Fruit fly (Drosophila melanogaster) whole organism: Measurements from ENCODE around the gene CCDC53.

ENCODE experiments used
- CG8478 ChIP-seq: fragments of >200 bp; optimal IDR thresholded peaks from 2 replicates; lab custom pipeline; 2018; ENCODE audit warnings: inconsistent platforms
- Dll ChIP-seq: fragments of >200 bp; optimal IDR thresholded peaks from 2 replicates; lab custom pipeline; 2017
- EcR ChIP-seq, 2 experiments: fragments of >200 bp; optimal IDR thresholded peaks; 2 replicates each; lab custom pipeline; 2017; ENCODE audit warnings: missing biosample characterization in 2 of 2, missing genetic modification characterization in 2 of 2, missing genetic modification reagents in 2 of 2
- pan ChIP-seq: fragments of >200 bp; optimal IDR thresholded peaks from 2 replicates; lab custom pipeline; 2017
- psq ChIP-seq: fragments of >200 bp; optimal IDR thresholded peaks from 2 replicates; lab custom pipeline; 2017
- usp ChIP-seq: fragments of >200 bp; optimal IDR thresholded peaks from 2 replicates; lab custom pipeline; 2017; ENCODE audit warnings: missing biosample characterization, missing genetic modification characterization, mixed read lengths

CCDC53 gene

dm6 chr2L:8001694-8002627, 38.9 kb upstream of the CCDC53 start:
- TF ChIP-seq usp = no peak
- TF ChIP-seq CG8478 (lab: Kevin White, UChicago) = no peak
- TF ChIP-seq Dll (lab: Kevin White, UChicago) = no peak
- TF ChIP-seq pan (lab: Kevin White, UChicago) = peak; percentile 41
- peak in 1 of 2 experiments; percentile 13 for TF ChIP-seq EcR (GFP tag; optimal IDR thresholded peaks at IDR 0.05; lab: Kevin White, UChicago)
- no peak for TF ChIP-seq psq (lab: Kevin White, UChicago)

- TF ChIP-seq Dll (lab: Kevin White, UChicago) (no peak), psq (lab: Kevin White, UChicago) (no peak), pan (lab: Kevin White, UChicago) (no peak), CG8478 (lab: Kevin White, UChicago) (no peak), EcR (GFP tag; optimal IDR thresholded peaks at IDR 0.05; lab: Kevin White, UChicago) (no peak)
Observed at dm6 chr2L:8004072-8004471, 36.8 kb upstream of the CCDC53 start, which contains the start of gene Wwox. Gene Wwox, minus strand, starts transcription at chr2L:8004286.

dm6 chr2L:8006038-8006437, 34.9 kb upstream of the CCDC53 start:
- no peak for TF ChIP-seq pan (lab: Kevin White, UChicago)
- TF ChIP-seq CG8478 (lab: Kevin White, UChicago) = no peak
- no peak for TF ChIP-seq usp
- no peak for TF ChIP-seq psq (lab: Kevin White, UChicago)
- no peak for TF ChIP-seq EcR (GFP tag; optimal IDR thresholded peaks at IDR 0.05; lab: Kevin White, UChicago)
- no peak for TF ChIP-seq Dll (lab: Kevin White, UChicago)

dm6 chr2L:8007160-8007876, 33.6 kb upstream of the CCDC53 start, which contains the start of gene Spn28Dc:
Gene Spn28Dc, minus strand, starts transcription at chr2L:8007210.
- TF ChIP-seq psq (lab: Kevin White, UChicago) (no peak), Dll (lab: Kevin White, UChicago) (no peak), pan (lab: Kevin White, UChicago) (no peak), EcR (GFP tag; optimal IDR thresholded peaks at IDR 0.05; lab: Kevin White, UChicago) (no peak), CG8478 (lab: Kevin White, UChicago) (no peak), usp (no peak)

- no peak for TF ChIP-seq EcR (GFP tag; optimal IDR thresholded peaks at IDR 0.05; lab: Kevin White, UChicago)
- TF ChIP-seq Dll (lab: Kevin White, UChicago) = no peak
- TF ChIP-seq psq (lab: Kevin White, UChicago) = no peak
- no peak for TF ChIP-seq pan (lab: Kevin White, UChicago)
- TF ChIP-seq CG8478 (lab: Kevin White, UChicago) = no peak
- TF ChIP-seq usp = no peak
Observed at dm6 chr2L:8009283-8010211, 31.4 kb upstream of the CCDC53 start, which contains the start of gene CG12560. Gene CG12560, minus strand, starts transcription at chr2L:8009477.

- no peak for TF ChIP-seq psq (lab: Kevin White, UChicago)
- no peak for TF ChIP-seq EcR (GFP tag; optimal IDR thresholded peaks at IDR 0.05; lab: Kevin White, UChicago)
- TF ChIP-seq Dll (lab: Kevin White, UChicago) = no peak
- no peak for TF ChIP-seq CG8478 (lab: Kevin White, UChicago)
- TF ChIP-seq usp = no peak
- no peak for TF ChIP-seq pan (lab: Kevin White, UChicago)
Observed at dm6 chr2L:8010602-8011455, 30.1 kb upstream of the CCDC53 start, which contains the start of the genes Glyat and Tg. Gene Glyat, minus strand, starts transcription at chr2L:8010652. Gene Tg, plus strand, starts transcription at chr2L:8011405.

- TF ChIP-seq pan (lab: Kevin White, UChicago) = no peak
- no peak for TF ChIP-seq usp
- no peak for TF ChIP-seq psq (lab: Kevin White, UChicago)
- no peak for TF ChIP-seq Dll (lab: Kevin White, UChicago)
- TF ChIP-seq CG8478 (lab: Kevin White, UChicago) = no peak
- no peak for TF ChIP-seq EcR (GFP tag; optimal IDR thresholded peaks at IDR 0.05; lab: Kevin White, UChicago)
Observed at dm6 chr2L:8012551-8012950, 28.4 kb upstream of the CCDC53 start.

dm6 chr2L:8024325-8024724, 16.6 kb upstream of the CCDC53 start:
- no peak for TF ChIP-seq psq (lab: Kevin White, UChicago)
- no peak for TF ChIP-seq CG8478 (lab: Kevin White, UChicago)
- no peak for TF ChIP-seq usp

dm6 chr2L:8029160-8029852, 11.6 kb upstream of the CCDC53 start, which contains the start of gene baf:
Gene baf, plus strand, starts transcription at chr2L:8029462.
- TF ChIP-seq usp (no peak), CG8478 (lab: Kevin White, UChicago) (no peak), Dll (lab: Kevin White, UChicago) (no peak), EcR (GFP tag; optimal IDR thresholded peaks at IDR 0.05; lab: Kevin White, UChicago) (no peak), pan (lab: Kevin White, UChicago) (no peak), psq (lab: Kevin White, UChicago) (no peak)
